Worm (Caenorhabditis elegans): Measurements from ENCODE around the gene F57A8.6.

DNA sequence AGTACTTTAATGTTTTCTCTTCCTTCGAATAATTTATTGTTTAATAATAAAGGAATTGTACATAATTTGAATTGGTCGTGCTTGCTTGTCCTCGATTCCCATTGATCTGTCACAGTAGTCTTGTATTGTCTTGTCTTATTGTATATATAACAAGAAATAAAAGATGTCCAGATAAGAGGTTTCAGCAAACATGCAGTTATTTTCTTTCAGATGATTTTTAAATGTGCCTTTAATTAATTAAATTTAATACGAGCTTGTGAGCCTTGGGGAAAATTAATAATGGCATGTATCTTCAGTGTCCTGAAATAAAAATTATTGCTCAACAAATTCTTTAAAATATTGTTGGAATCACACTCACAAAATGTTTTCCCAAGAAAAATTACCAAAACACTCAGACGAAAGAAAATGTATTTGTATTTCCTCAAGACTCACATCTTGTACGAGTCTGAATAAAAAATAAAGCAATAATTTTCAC lies 50.6 kb downstream of the F57A8.6 start:
- TF ChIP-seq cey-2 (tag; optimal IDR thresholded peaks at IDR 0.05; ENCODE audit: borderline replicate concordance, insufficient read depth) = no peak
- no peak for TF ChIP-seq T26A8.4 (GFP tag; IDR thresholded peaks at IDR 0.05)
- no peak for TF ChIP-seq lin-39 (tag; optimal IDR thresholded peaks at IDR 0.05)
- TF ChIP-seq fkh-10 (GFP tag; optimal IDR thresholded peaks at IDR 0.05) = no peak
- TF ChIP-seq nhr-76 (tag; optimal IDR thresholded peaks at IDR 0.05) = no peak

All from whole organism, L4 larva.